Worm (Caenorhabditis elegans) whole organism, young adult: ENCODE data around the gene fbxa-185.

Source experiments
- B0035.1 ChIP-seq: sonication (generic microtip); optimal IDR thresholded peaks from 2 replicates; lab custom pipeline; 2016; ENCODE audit warnings: missing genetic modification characterization, mild to moderate bottlenecking, missing compliant biosample characterization, missing genotype, missing genetic modification reagents
- B0261.1 ChIP-seq: sonication (generic microtip); optimal IDR thresholded peaks from 2 replicates; lab custom pipeline; 2016; ENCODE audit warnings: mild to moderate bottlenecking, missing genetic modification characterization, moderate library complexity, missing compliant biosample characterization
- C17E4.6 ChIP-seq: fragments of 200-800 bp; sonication (Bioruptor generic); IDR thresholded peaks from 2 replicates; pipeline ENCODE4 v1.3.6; 2022; ENCODE audit warnings: missing genetic modification reagents, missing genetic modification characterization, missing compliant biosample characterization
- F23B12.7 ChIP-seq: sonication (generic microtip); optimal IDR thresholded peaks from 2 replicates; lab custom pipeline; 2017; ENCODE audit warnings: missing genetic modification characterization, mild to moderate bottlenecking, missing compliant biosample characterization, antibody characterized with exemption, moderate library complexity; ENCODE audit not compliant: insufficient read depth
- F37B4.10 ChIP-seq: fragments of 200-800 bp; sonication (Bioruptor generic); IDR thresholded peaks from 2 replicates; pipeline ENCODE4 v1.3.6; 2022; ENCODE audit warnings: missing genetic modification characterization, missing compliant biosample characterization
- F39B2.1 ChIP-seq: fragments of 200-800 bp; sonication (Bioruptor generic); IDR thresholded peaks from 2 replicates; pipeline ENCODE4 v1.3.6; 2022; ENCODE audit warnings: missing genetic modification reagents, missing genetic modification characterization, missing compliant biosample characterization
- F49E8.2 ChIP-seq: sonication (generic microtip); optimal IDR thresholded peaks from 3 replicates; lab custom pipeline; 2017; ENCODE audit warnings: missing genetic modification characterization, mild to moderate bottlenecking, missing compliant biosample characterization, antibody characterized with exemption, moderate library complexity; ENCODE audit not compliant: insufficient read depth
- F55B11.4 ChIP-seq: sonication (generic microtip); optimal IDR thresholded peaks from 2 replicates; lab custom pipeline; 2016; ENCODE audit warnings: missing compliant biosample characterization, missing genetic modification characterization, borderline replicate concordance; ENCODE audit not compliant: insufficient read depth
- F57C9.4 ChIP-seq: sonication (generic microtip); optimal IDR thresholded peaks from 2 replicates; lab custom pipeline; 2017; ENCODE audit warnings: mild to moderate bottlenecking, missing genetic modification characterization, missing compliant biosample characterization
- Y53F4B.3 ChIP-seq: fragments of 200-800 bp; sonication (Bioruptor generic); IDR thresholded peaks from 2 replicates; pipeline ENCODE4 v1.3.6; 2022; ENCODE audit warnings: missing genetic modification reagents, missing genetic modification characterization, missing compliant biosample characterization
- Y79H2A.3 ChIP-seq: fragments of 200-800 bp; sonication (Bioruptor generic); conservative IDR thresholded peaks from 2 replicates; pipeline ENCODE4 v1.3.6; 2022; ENCODE audit warnings: missing genetic modification reagents, missing genetic modification characterization, missing compliant biosample characterization
- akir-1 ChIP-seq: fragments of 200-800 bp; sonication (Bioruptor generic); optimal IDR thresholded peaks from 2 replicates; lab custom pipeline; 2018; ENCODE audit warnings: mild to moderate bottlenecking, missing genetic modification characterization, moderate library complexity, missing compliant biosample characterization
- ama-1 ChIP-seq, 3 experiments: fragments of 150-350 bp in 1 of 3; sonication (generic microtip) in 2 of 3; optimal IDR thresholded peaks; 2 replicates each; lab custom pipeline; 2014 to 2018; ENCODE audit warnings: missing biosample characterization in 2 of 3, missing genetic modification characterization in 2 of 3, missing genetic modification reagents in 2 of 3
- aptf-2 ChIP-seq: fragments of 200-800 bp; sonication (Bioruptor generic); conservative IDR thresholded peaks from 2 replicates; pipeline ENCODE4 v1.3.6; 2022; ENCODE audit warnings: missing genetic modification reagents, missing genetic modification characterization, missing compliant biosample characterization
- atf-7 ChIP-seq: sonication (generic microtip); optimal IDR thresholded peaks from 2 replicates; lab custom pipeline; 2017; ENCODE audit warnings: mild to moderate bottlenecking, missing genetic modification characterization, missing compliant biosample characterization
- attf-6 ChIP-seq: fragments of 200-800 bp; sonication (Bioruptor generic); IDR thresholded peaks from 2 replicates; pipeline ENCODE4 v1.3.6; 2022; ENCODE audit warnings: missing genetic modification reagents, missing genetic modification characterization, missing compliant biosample characterization
- bed-2 ChIP-seq: fragments of 200-800 bp; sonication (Bioruptor generic); IDR thresholded peaks from 2 replicates; pipeline ENCODE4 v1.3.6; 2022; ENCODE audit warnings: missing genetic modification reagents, missing genetic modification characterization, missing compliant biosample characterization
- ceh-100 ChIP-seq: fragments of 200-800 bp; sonication (Bioruptor generic); IDR thresholded peaks from 2 replicates; pipeline ENCODE4 v1.3.6; 2022; ENCODE audit warnings: missing genetic modification reagents, missing genetic modification characterization, missing compliant biosample characterization
- ceh-58 ChIP-seq: fragments of 200-800 bp; sonication (Bioruptor generic); IDR thresholded peaks from 2 replicates; pipeline ENCODE4 v1.3.6; 2022; ENCODE audit warnings: missing genetic modification characterization, missing compliant biosample characterization
- dox-1 ChIP-seq: fragments of 200-800 bp; sonication (Bioruptor generic); IDR thresholded peaks from 2 replicates; pipeline ENCODE4 v1.3.6; 2022; ENCODE audit warnings: missing genetic modification reagents, missing genetic modification characterization, missing compliant biosample characterization
- dpl-1 ChIP-seq: fragments of 150-350 bp; optimal IDR thresholded peaks from 2 replicates; lab custom pipeline; 2014; ENCODE audit warnings: missing biosample characterization, missing genetic modification reagents, missing genetic modification characterization
- efl-1 ChIP-seq: fragments of 150-350 bp; optimal IDR thresholded peaks from 2 replicates; lab custom pipeline; 2014; ENCODE audit warnings: missing biosample characterization, missing genetic modification reagents, missing genetic modification characterization
- egl-18 ChIP-seq: fragments of 200-800 bp; sonication (Bioruptor generic); IDR thresholded peaks from 2 replicates; pipeline ENCODE4 v1.3.6; 2022; ENCODE audit warnings: missing genetic modification reagents, missing genetic modification characterization, missing compliant biosample characterization
- egl-44 ChIP-seq: fragments of 200-800 bp; sonication (Bioruptor generic); IDR thresholded peaks from 2 replicates; pipeline ENCODE4 v1.3.6; 2022; ENCODE audit warnings: missing genetic modification reagents, missing genetic modification characterization, missing compliant biosample characterization
- egrh-3 ChIP-seq: fragments of 200-800 bp; sonication (Bioruptor generic); IDR thresholded peaks from 2 replicates; pipeline ENCODE4 v1.3.6; 2022; ENCODE audit warnings: missing genetic modification reagents, missing genetic modification characterization, missing compliant biosample characterization
- ets-4 ChIP-seq: fragments of 200-800 bp; sonication (Bioruptor generic); optimal IDR thresholded peaks from 2 replicates; lab custom pipeline; 2018; ENCODE audit warnings: mild to moderate bottlenecking, missing genetic modification characterization, missing compliant biosample characterization
- hmg-1.2 ChIP-seq: fragments of 200-800 bp; sonication (Bioruptor generic); IDR thresholded peaks from 2 replicates; pipeline ENCODE4 v1.3.6; 2022; ENCODE audit warnings: missing genetic modification reagents, missing genetic modification characterization, missing compliant biosample characterization
- let-607 ChIP-seq, 2 experiments: fragments of 200-800 bp in 1 of 2; sonication (Bioruptor generic) in 1 of 2; sonication (generic microtip) in 1 of 2; optimal IDR thresholded peaks; 2 replicates each; lab custom pipeline; 2016 to 2018; ENCODE audit warnings: mild to moderate bottlenecking in 2 of 2, missing compliant biosample characterization in 2 of 2, missing genetic modification characterization in 2 of 2, moderate library complexity in 2 of 2, missing genotype in 1 of 2
- lin-26 ChIP-seq: fragments of 200-800 bp; sonication (Bioruptor generic); IDR thresholded peaks from 2 replicates; pipeline ENCODE4 v1.3.6; 2022; ENCODE audit warnings: missing genetic modification reagents, missing genetic modification characterization, missing compliant biosample characterization
- madf-3 ChIP-seq: fragments of 200-800 bp; sonication (Bioruptor generic); IDR thresholded peaks from 2 replicates; pipeline ENCODE4 v1.3.6; 2022; ENCODE audit warnings: missing genetic modification reagents, missing genetic modification characterization, missing compliant biosample characterization
- nfya-1 ChIP-seq: sonication (generic microtip); optimal IDR thresholded peaks from 2 replicates; lab custom pipeline; 2017; ENCODE audit warnings: antibody characterized with exemption, missing compliant biosample characterization, missing genetic modification characterization, borderline replicate concordance; ENCODE audit not compliant: insufficient read depth
- nfya-2 ChIP-seq: fragments of 200-800 bp; sonication (Bioruptor generic); IDR thresholded peaks from 2 replicates; pipeline ENCODE4 v1.3.6; 2022; ENCODE audit warnings: missing genetic modification reagents, missing genetic modification characterization, missing compliant biosample characterization
- nfyb-1 ChIP-seq: fragments of 200-800 bp; sonication (Bioruptor generic); IDR thresholded peaks from 2 replicates; pipeline ENCODE4 v1.3.6; 2022; ENCODE audit warnings: missing genetic modification reagents, missing genetic modification characterization, missing compliant biosample characterization
- nhr-80 ChIP-seq: sonication (generic microtip); optimal IDR thresholded peaks from 2 replicates; lab custom pipeline; 2016; ENCODE audit warnings: missing genetic modification characterization, missing compliant biosample characterization
- rcor-1 ChIP-seq: fragments of 200-800 bp; sonication (Bioruptor generic); IDR thresholded peaks from 2 replicates; pipeline ENCODE4 v1.3.6; 2022; ENCODE audit warnings: missing genetic modification reagents, missing genetic modification characterization, missing compliant biosample characterization
- sea-2 ChIP-seq: fragments of 200-800 bp; sonication (Bioruptor generic); IDR thresholded peaks from 2 replicates; pipeline ENCODE4 v1.3.6; 2022; ENCODE audit warnings: missing genetic modification characterization, missing compliant biosample characterization
- snpc-1.3 ChIP-seq: sonication (generic microtip); optimal IDR thresholded peaks from 2 replicates; lab custom pipeline; 2017; ENCODE audit warnings: missing genetic modification characterization, mild to moderate bottlenecking, missing compliant biosample characterization, antibody characterized with exemption, moderate library complexity, missing genotype, missing genetic modification reagents; ENCODE audit not compliant: insufficient read depth
- snpc-3.4 ChIP-seq: sonication (generic microtip); optimal IDR thresholded peaks from 2 replicates; lab custom pipeline; 2017; ENCODE audit warnings: missing genetic modification characterization, mild to moderate bottlenecking, missing compliant biosample characterization, antibody characterized with exemption, moderate library complexity, missing genotype, missing genetic modification reagents
- snpc-4 ChIP-seq, 5 experiments: fragments of 150-350 bp in 1 of 5; sonication (generic microtip) in 4 of 5; optimal IDR thresholded peaks; 2 replicates each; lab custom pipeline; 2014 to 2018; ENCODE audit warnings: missing genetic modification characterization in 5 of 5, missing biosample characterization in 3 of 5, antibody characterized with exemption in 2 of 5, mild to moderate bottlenecking in 2 of 5, missing compliant biosample characterization in 2 of 5, missing genotype in 2 of 5, moderate library complexity in 2 of 5, missing genetic modification reagents in 1 of 5
- sptf-2 ChIP-seq: fragments of 200-800 bp; sonication (Bioruptor generic); optimal IDR thresholded peaks from 2 replicates; lab custom pipeline; 2018; ENCODE audit warnings: mild to moderate bottlenecking, missing genetic modification characterization, missing compliant biosample characterization
- tbx-9 ChIP-seq: sonication (generic microtip); optimal IDR thresholded peaks from 2 replicates; lab custom pipeline; 2016; ENCODE audit warnings: borderline replicate concordance, missing genetic modification characterization, inconsistent platforms, missing compliant biosample characterization
- unc-62 ChIP-seq: fragments of 150-350 bp; optimal IDR thresholded peaks from 2 replicates; lab custom pipeline; 2014; ENCODE audit warnings: missing biosample characterization, missing genetic modification reagents, missing genetic modification characterization
- zfh-2 ChIP-seq: fragments of 200-800 bp; sonication (Bioruptor generic); conservative IDR thresholded peaks from 2 replicates; pipeline ENCODE4 v1.3.6; 2022; ENCODE audit warnings: missing genetic modification reagents, missing genetic modification characterization, missing compliant biosample characterization
- ztf-25 ChIP-seq: fragments of 200-800 bp; sonication (Bioruptor generic); IDR thresholded peaks from 2 replicates; pipeline ENCODE4 v1.3.6; 2022; ENCODE audit warnings: missing genetic modification reagents, missing genetic modification characterization, missing compliant biosample characterization

The fbxa-185 gene

DNA sequence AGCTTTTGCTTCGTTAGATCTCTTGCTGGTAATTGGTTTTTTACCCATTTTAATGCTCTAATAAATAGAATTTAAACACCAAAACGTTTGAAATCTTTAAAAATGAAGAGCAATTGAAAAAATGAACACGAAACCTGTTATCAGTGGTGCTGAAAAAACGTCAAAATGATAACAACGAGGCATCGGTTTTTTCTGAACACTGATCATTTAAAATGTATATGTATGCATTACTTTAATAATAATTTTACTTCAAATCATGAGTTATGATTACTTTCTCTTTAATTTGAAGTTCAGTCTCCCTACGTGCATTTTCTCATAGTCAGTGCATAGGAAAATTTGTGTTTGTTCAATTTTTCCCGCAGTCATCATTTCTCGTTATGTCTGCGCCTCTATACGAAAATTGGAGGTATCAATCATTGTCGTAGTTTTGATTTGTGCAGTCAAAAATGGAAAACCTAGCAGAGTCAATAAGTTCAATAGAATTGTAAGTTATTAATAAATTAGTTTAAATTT is 9.0 kb upstream of the fbxa-185 start, which contains the start of gene F31E9.3:
Gene F31E9.3, plus strand, starts transcription at position 194 of the 513 bp plus-strand sequence.
- TF ChIP-seq nhr-80: peak; percentile 48
- no peak for TF ChIP-seq sea-2
- TF ChIP-seq, all 124 proteins: peak for 1

DNA sequence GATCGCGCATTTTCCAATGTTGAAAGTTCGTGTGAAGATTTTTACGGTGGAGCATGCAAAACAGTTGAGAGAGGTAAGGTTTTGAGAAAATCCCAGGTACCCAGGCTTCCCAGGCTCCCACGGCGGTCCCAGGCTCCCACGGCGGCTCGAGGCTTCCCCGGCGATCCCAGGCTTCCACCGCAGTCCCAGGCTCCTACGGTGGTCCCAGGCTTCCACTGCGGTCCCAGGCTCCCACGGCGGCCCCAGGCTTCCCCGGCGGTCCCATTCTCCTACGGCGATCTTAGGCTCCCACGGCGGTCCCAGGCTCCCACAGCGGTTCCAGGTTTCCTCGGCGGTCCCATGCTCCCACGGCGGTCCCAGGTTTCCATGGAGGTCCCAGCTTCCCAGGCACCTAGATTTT is 7.6 kb upstream of the fbxa-185 start:
- no peak for TF ChIP-seq dpl-1 (GFP tag; lab: Kevin White, UChicago)
- TF ChIP-seq ztf-25 (GFP tag; lab: Robert Waterston, UW): no peak
- no peak for TF ChIP-seq snpc-1.3 (tag; lab: Kevin White, UChicago)
- no peak for TF ChIP-seq F57C9.4 (tag; lab: Kevin White, UChicago)
- TF ChIP-seq lin-26: peak; percentile 52; the same call in 1 of the 2 replicates
- TF ChIP-seq ceh-100: no peak
- no peak for TF ChIP-seq F23B12.7 (tag; lab: Kevin White, UChicago)
- no peak for TF ChIP-seq rcor-1 (GFP tag; lab: Robert Waterston, UW)
- peak; percentile 98 for TF ChIP-seq egrh-3 (GFP tag; lab: Robert Waterston, UW)
- TF ChIP-seq egl-44: no peak
- TF ChIP-seq hmg-1.2 (GFP tag; lab: Robert Waterston, UW): no peak
- TF ChIP-seq F37B4.10: no peak
- no peak for TF ChIP-seq snpc-4 (GFP tag; optimal IDR thresholded peaks at IDR 0.05; lab: Kevin White, UChicago)
- TF ChIP-seq snpc-4 (tag; optimal IDR thresholded peaks at IDR 0.05; lab: Kevin White, UChicago): no peak
- TF ChIP-seq ceh-58: no peak
- TF ChIP-seq B0261.1 (tag; lab: Kevin White, UChicago): no peak
- TF ChIP-seq efl-1 (GFP tag; lab: Kevin White, UChicago): no peak
- no peak for TF ChIP-seq F39B2.1 (GFP tag; lab: Robert Waterston, UW)
- no peak for TF ChIP-seq Y79H2A.3 (GFP tag; lab: Robert Waterston, UW)
- no peak for TF ChIP-seq B0035.1 (tag; lab: Kevin White, UChicago)
- no peak for TF ChIP-seq F49E8.2 (tag; lab: Kevin White, UChicago)
- no peak for TF ChIP-seq akir-1 (GFP tag; lab: Kevin White, UChicago)
- TF ChIP-seq snpc-3.4: no peak
- peak; percentile 35; the same call in 1 of the 2 replicates for TF ChIP-seq dox-1 (GFP tag; lab: Robert Waterston, UW)
- TF ChIP-seq tbx-9 (tag; lab: Kevin White, UChicago): no peak
- TF ChIP-seq C17E4.6 (GFP tag; lab: Robert Waterston, UW): no peak
- no peak for TF ChIP-seq aptf-2 (GFP tag; lab: Robert Waterston, UW)
- no peak for TF ChIP-seq nhr-80
- TF ChIP-seq ets-4: no peak
- TF ChIP-seq atf-7 (tag; lab: Kevin White, UChicago): no peak
- no peak for TF ChIP-seq egl-18 (GFP tag; lab: Robert Waterston, UW)
- no peak for TF ChIP-seq let-607 (tag; optimal IDR thresholded peaks at IDR 0.05; lab: Kevin White, UChicago)
- no peak for TF ChIP-seq unc-62
- no peak for TF ChIP-seq ama-1 (optimal IDR thresholded peaks at IDR 0.05; lab: Kevin White, UChicago)
- TF ChIP-seq ama-1 (GFP tag; optimal IDR thresholded peaks at IDR 0.05; lab: Kevin White, UChicago): no peak
- peak; percentile 48; the same call in 1 of the 2 replicates for TF ChIP-seq sea-2
- TF ChIP-seq Y53F4B.3 (GFP tag; lab: Robert Waterston, UW): no peak
- TF ChIP-seq nfyb-1 (GFP tag; lab: Robert Waterston, UW): peak; percentile 59; the same call in 1 of the 2 replicates
- TF ChIP-seq attf-6 (GFP tag; lab: Robert Waterston, UW): no peak
- no peak for TF ChIP-seq sptf-2 (GFP tag; lab: Kevin White, UChicago)
- TF ChIP-seq bed-2 (GFP tag; lab: Robert Waterston, UW): no peak
- TF ChIP-seq zfh-2: peak; percentile 96
- no peak for TF ChIP-seq F55B11.4 (tag; lab: Kevin White, UChicago)
- no peak for TF ChIP-seq nfya-2 (GFP tag; lab: Robert Waterston, UW)
- no peak for TF ChIP-seq madf-3
- TF ChIP-seq nfya-1 (tag; lab: Kevin White, UChicago): no peak
